Worm (Caenorhabditis elegans) whole organism, dauer: ENCODE data around the gene Y43F8B.25.

Experiments used
- unc-62 ChIP-seq: sonication (generic microtip); optimal IDR thresholded peaks from 2 replicates; lab custom pipeline; 2017; ENCODE audit warnings: missing biosample characterization, missing genetic modification reagents, missing genetic modification characterization

The Y43F8B.25 gene

ce11 chrV:19497087-19497486 is 34.4 kb downstream of the Y43F8B.25 start:
- TF ChIP-seq unc-62, result no peak

- no peak for TF ChIP-seq unc-62
Measured at ce11 chrV:19501389-19501788, 38.7 kb downstream of the Y43F8B.25 start.

DNA sequence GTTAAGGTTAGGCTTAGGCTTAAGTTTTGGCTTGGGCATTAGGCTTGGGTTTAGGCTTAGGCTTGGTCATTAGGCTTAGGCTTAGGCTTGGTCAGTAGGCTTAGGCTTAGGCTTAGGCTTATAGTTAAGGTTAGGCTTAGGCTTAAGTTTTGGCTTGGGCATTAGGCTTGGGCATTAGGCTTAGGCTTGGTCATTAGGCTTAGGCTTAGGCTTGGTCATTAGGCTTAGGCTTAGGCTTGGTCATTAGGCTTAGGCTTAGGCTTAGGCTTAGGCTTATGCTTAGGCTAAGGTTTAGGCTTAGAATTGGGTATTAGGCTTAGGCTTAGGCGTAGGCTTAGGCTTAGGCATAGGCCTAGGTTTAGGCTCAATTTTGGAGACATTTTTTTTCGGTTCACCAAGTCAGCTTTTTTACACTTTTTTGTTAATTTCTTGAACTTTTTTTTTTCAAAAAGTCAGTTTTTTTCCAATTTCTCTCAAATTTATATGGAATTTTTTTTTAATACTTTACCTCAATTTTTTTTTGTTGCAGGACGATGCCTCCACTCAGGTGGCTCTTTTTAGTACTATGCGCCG is 40.0 kb downstream of the Y43F8B.25 start, which contains the start of gene Y43F8B.3:
Gene Y43F8B.3 (plus strand): TSS at position 523 of the 573 bp plus-strand sequence.
- no peak for TF ChIP-seq unc-62

DNA sequence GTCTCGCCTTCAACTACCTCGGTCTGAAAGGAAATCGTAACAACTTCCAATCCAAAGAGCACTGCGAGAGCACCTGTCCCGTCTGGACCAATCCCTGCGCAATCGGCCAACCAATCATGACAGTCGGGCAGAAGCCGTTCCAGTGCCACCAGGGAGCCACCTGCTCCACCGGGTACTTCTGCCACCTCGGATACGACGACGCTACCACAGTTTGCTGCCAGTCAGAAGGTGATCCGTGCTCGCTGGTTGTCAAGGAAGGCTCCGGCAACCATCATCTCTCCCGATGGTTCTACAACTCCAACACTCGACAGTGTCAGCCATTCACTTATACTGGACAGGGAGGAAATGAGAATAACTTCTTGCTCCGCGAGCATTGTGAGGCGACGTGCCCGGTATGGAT is 46.3 kb downstream of the Y43F8B.25 start:
- TF ChIP-seq unc-62, result no peak

ce11 chrV:19510352-19510751 is 47.6 kb downstream of the Y43F8B.25 start:
- no peak for TF ChIP-seq unc-62

DNA sequence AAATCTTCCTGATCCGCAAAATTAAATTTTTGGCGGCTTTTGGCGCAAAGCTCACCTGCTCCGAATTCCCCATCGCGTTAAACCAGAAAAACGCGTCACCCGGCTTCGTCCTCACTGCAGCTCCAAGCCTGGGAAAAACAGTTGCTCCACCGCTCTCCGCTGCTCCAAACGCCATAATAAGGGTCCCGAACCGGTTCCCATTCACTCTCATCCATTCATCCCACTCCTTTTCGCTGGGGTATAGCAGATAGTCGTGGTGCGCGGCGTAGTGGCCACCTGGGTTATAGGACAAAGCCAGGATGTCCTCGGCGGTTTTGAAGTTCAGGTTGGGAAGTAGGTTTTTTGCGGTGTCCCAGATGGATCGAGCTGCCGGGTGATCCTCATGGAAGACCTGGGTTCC is 48.2 kb downstream of the Y43F8B.25 start:
- no peak for TF ChIP-seq unc-62

DNA sequence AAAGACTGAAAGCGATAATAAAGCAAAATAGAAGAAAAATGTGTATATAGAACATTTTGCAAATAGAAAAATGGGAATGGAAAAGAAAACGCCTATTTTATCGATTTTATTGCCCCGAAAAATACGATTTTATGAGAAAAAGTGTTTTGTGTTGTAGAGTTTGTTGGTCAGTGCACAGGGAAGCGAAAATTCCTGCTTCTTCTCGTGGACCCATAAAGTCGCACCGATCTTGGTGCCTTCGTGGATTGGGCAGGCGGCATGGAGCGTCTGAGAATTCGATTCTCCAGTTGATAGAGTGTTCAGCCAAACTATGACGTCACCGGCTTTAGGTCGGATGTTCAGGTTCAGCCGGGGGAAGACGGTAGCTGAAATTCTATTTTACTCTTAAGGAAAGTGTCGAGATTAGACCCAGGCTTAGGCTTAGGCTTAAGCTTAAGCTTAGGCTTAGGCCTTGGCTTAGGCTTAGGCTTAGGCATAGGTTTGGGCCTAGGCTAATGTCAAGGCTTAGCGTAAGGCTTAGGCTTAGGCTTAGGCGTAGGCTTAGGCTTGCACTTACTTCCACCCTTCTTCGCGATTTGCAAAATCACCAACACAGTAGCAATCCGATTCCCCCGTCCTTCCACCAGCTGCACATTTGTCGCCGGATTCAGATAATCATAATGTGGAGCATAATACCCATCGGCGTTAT is 49.7 kb downstream of the Y43F8B.25 start, which contains the start of gene Y43F8B.19:
Gene Y43F8B.19 (minus strand): TSS at position 51 of the 688 bp plus-strand sequence.
- no peak for TF ChIP-seq unc-62
